Fruit fly (Drosophila melanogaster) whole organism, prepupa: ENCODE results near the gene CG4440.

ENCODE experiments used
- Blimp-1 ChIP-seq: fragments of 200-800 bp; sonication (Bioruptor generic); optimal IDR thresholded peaks from 3 replicates; lab custom pipeline; 2017; ENCODE audit warnings: missing biosample characterization, missing genetic modification characterization, mild to moderate bottlenecking, moderate library complexity, missing genetic modification reagents
- CG10631 ChIP-seq: fragments of 200-800 bp; sonication (Bioruptor generic); optimal IDR thresholded peaks from 2 replicates; lab custom pipeline; 2016; ENCODE audit warnings: missing biosample characterization, missing genetic modification characterization
- CG10669 ChIP-seq: fragments of 200-800 bp; sonication (Bioruptor generic); optimal IDR thresholded peaks from 3 replicates; lab custom pipeline; 2018; ENCODE audit warnings: missing biosample characterization, mild to moderate bottlenecking, missing genetic modification characterization, moderate library complexity
- CG11294 ChIP-seq: fragments of 200-800 bp; sonication (Bioruptor generic); IDR thresholded peaks from 2 replicates; pipeline ENCODE4 v1.3.6; 2022; ENCODE audit warnings: missing biosample characterization, missing genetic modification characterization
- CG11762 ChIP-seq: fragments of 200-800 bp; sonication (Bioruptor generic); optimal IDR thresholded peaks from 3 replicates; lab custom pipeline; 2016; ENCODE audit warnings: missing biosample characterization, missing genetic modification characterization; ENCODE audit not compliant: insufficient read depth
- CG11902 ChIP-seq: fragments of 200-800 bp; sonication (Bioruptor generic); optimal IDR thresholded peaks from 3 replicates; lab custom pipeline; 2016; ENCODE audit warnings: missing biosample characterization, missing genetic modification characterization
- CG1621 ChIP-seq: fragments of 200-800 bp; sonication (Bioruptor generic); optimal IDR thresholded peaks from 3 replicates; lab custom pipeline; 2018; ENCODE audit warnings: missing biosample characterization, mild to moderate bottlenecking, missing genetic modification characterization
- CG16779 ChIP-seq: fragments of 200-800 bp; sonication (Bioruptor generic); optimal IDR thresholded peaks from 3 replicates; lab custom pipeline; 2017; ENCODE audit warnings: missing biosample characterization, mild to moderate bottlenecking, missing genetic modification characterization
- CG3032 ChIP-seq: fragments of 200-800 bp; optimal IDR thresholded peaks from 2 replicates; lab custom pipeline; 2019; ENCODE audit warnings: missing biosample characterization, mild to moderate bottlenecking, missing genetic modification characterization, moderate library complexity
- CG34406 ChIP-seq: fragments of 200-800 bp; sonication (Bioruptor generic); optimal IDR thresholded peaks from 3 replicates; lab custom pipeline; 2016; ENCODE audit warnings: missing biosample characterization, missing genetic modification characterization
- CG3919 ChIP-seq: fragments of 200-800 bp; sonication (Bioruptor generic); optimal IDR thresholded peaks from 3 replicates; lab custom pipeline; 2016; ENCODE audit warnings: missing biosample characterization, missing genetic modification characterization
- CG4318 ChIP-seq: fragments of 200-800 bp; sonication (Bioruptor generic); optimal IDR thresholded peaks from 3 replicates; lab custom pipeline; 2017; ENCODE audit warnings: missing biosample characterization, mild to moderate bottlenecking, missing genetic modification characterization
- CG6163 ChIP-seq: fragments of 200-800 bp; sonication (Bioruptor generic); IDR thresholded peaks from 3 replicates; pipeline ENCODE4 v1.3.6; 2022; ENCODE audit warnings: missing biosample characterization, missing genetic modification characterization
- CG6808 ChIP-seq: fragments of 200-800 bp; sonication (Bioruptor generic); optimal IDR thresholded peaks from 3 replicates; lab custom pipeline; 2017; ENCODE audit warnings: missing biosample characterization, missing genetic modification characterization, mild to moderate bottlenecking, moderate library complexity, missing genetic modification reagents
- CG6854 ChIP-seq: fragments of 200-800 bp; sonication (Bioruptor generic); optimal IDR thresholded peaks from 2 replicates; lab custom pipeline; 2017; ENCODE audit warnings: missing biosample characterization, mild to moderate bottlenecking, missing genetic modification characterization
- CG7368 ChIP-seq: fragments of 200-800 bp; sonication (Bioruptor generic); optimal IDR thresholded peaks from 3 replicates; lab custom pipeline; 2016; ENCODE audit warnings: missing biosample characterization, missing genetic modification characterization
- CG8119 ChIP-seq: fragments of 200-800 bp; sonication (Bioruptor generic); IDR thresholded peaks from 3 replicates; pipeline ENCODE4 v1.3.6; 2022; ENCODE audit warnings: missing biosample characterization, missing genetic modification characterization
- CG8632 ChIP-seq: fragments of 200-800 bp; sonication (Bioruptor generic); optimal IDR thresholded peaks from 3 replicates; lab custom pipeline; 2016; ENCODE audit warnings: missing biosample characterization, missing genetic modification characterization
- Eip75B ChIP-seq: fragments of 200-800 bp; sonication (Bioruptor generic); optimal IDR thresholded peaks from 3 replicates; lab custom pipeline; 2016; ENCODE audit warnings: missing biosample characterization, missing genetic modification characterization
- Eip78C ChIP-seq: fragments of 200-800 bp; sonication (Bioruptor generic); peaks from one replicate; lab custom pipeline; 2016; ENCODE audit warnings: missing biosample characterization, missing genetic modification characterization
- Eip93F ChIP-seq: fragments of 200-800 bp; sonication (Bioruptor generic); optimal IDR thresholded peaks from 2 replicates; lab custom pipeline; 2016; ENCODE audit warnings: missing biosample characterization, mild to moderate bottlenecking, missing genetic modification characterization
- Ets21C ChIP-seq: fragments of 200-800 bp; sonication (Bioruptor generic); optimal IDR thresholded peaks from 3 replicates; lab custom pipeline; 2016; ENCODE audit warnings: missing biosample characterization, missing genetic modification characterization
- Ets96B ChIP-seq: fragments of 200-800 bp; optimal IDR thresholded peaks from 2 replicates; lab custom pipeline; 2019; ENCODE audit warnings: missing biosample characterization, mild to moderate bottlenecking, missing genetic modification characterization, moderate library complexity
- Hr39 ChIP-seq: fragments of 200-800 bp; sonication (Bioruptor generic); optimal IDR thresholded peaks from 2 replicates; lab custom pipeline; 2016; ENCODE audit warnings: missing biosample characterization, missing genetic modification characterization
- Hr4 ChIP-seq: fragments of 200-800 bp; sonication (Bioruptor generic); optimal IDR thresholded peaks from 3 replicates; lab custom pipeline; 2016; ENCODE audit warnings: missing biosample characterization, missing genetic modification characterization
- Met ChIP-seq: fragments of 200-800 bp; sonication (Bioruptor generic); optimal IDR thresholded peaks from 3 replicates; lab custom pipeline; 2016; ENCODE audit warnings: missing biosample characterization, missing genetic modification characterization
- OdsH ChIP-seq: fragments of 200-800 bp; sonication (Bioruptor generic); optimal IDR thresholded peaks from 3 replicates; lab custom pipeline; 2016; ENCODE audit warnings: missing biosample characterization, missing genetic modification characterization
- Smox ChIP-seq: fragments of 200-800 bp; sonication (Bioruptor generic); optimal IDR thresholded peaks from 3 replicates; lab custom pipeline; 2016; ENCODE audit warnings: missing biosample characterization, missing genetic modification characterization
- Sox14 ChIP-seq: fragments of 200-800 bp; sonication (Bioruptor generic); optimal IDR thresholded peaks from 3 replicates; lab custom pipeline; 2016; ENCODE audit warnings: missing biosample characterization, missing genetic modification characterization
- Sox15 ChIP-seq: fragments of 200-800 bp; sonication (Bioruptor generic); optimal IDR thresholded peaks from 3 replicates; lab custom pipeline; 2016; ENCODE audit warnings: missing biosample characterization, missing genetic modification characterization
- acj6 ChIP-seq: fragments of 200-800 bp; sonication (Bioruptor generic); optimal IDR thresholded peaks from 3 replicates; lab custom pipeline; 2016; ENCODE audit warnings: missing biosample characterization, missing genetic modification characterization
- dac ChIP-seq: fragments of 200-800 bp; sonication (Bioruptor generic); optimal IDR thresholded peaks from 2 replicates; lab custom pipeline; 2017; ENCODE audit warnings: missing biosample characterization, mild to moderate bottlenecking, missing genetic modification characterization
- dsx ChIP-seq: fragments of 200-800 bp; optimal IDR thresholded peaks from 3 replicates; lab custom pipeline; 2019; ENCODE audit warnings: missing biosample characterization, mild to moderate bottlenecking, missing genetic modification characterization, moderate library complexity; ENCODE audit not compliant: poor library complexity, severe bottlenecking
- eg ChIP-seq: fragments of 200-800 bp; sonication (Bioruptor generic); IDR thresholded peaks from 3 replicates; pipeline ENCODE4 v1.3.6; 2022; ENCODE audit warnings: missing biosample characterization, missing genetic modification characterization
- fd59A ChIP-seq: fragments of 200-800 bp; sonication (Bioruptor generic); optimal IDR thresholded peaks from 2 replicates; lab custom pipeline; 2017; ENCODE audit warnings: missing biosample characterization, mild to moderate bottlenecking, missing genetic modification characterization, missing genetic modification reagents
- fd85E ChIP-seq: fragments of 200-800 bp; sonication (Bioruptor generic); optimal IDR thresholded peaks from 3 replicates; lab custom pipeline; 2016; ENCODE audit warnings: missing biosample characterization, missing genetic modification characterization
- fkh ChIP-seq: fragments of 200-800 bp; sonication (Bioruptor generic); optimal IDR thresholded peaks from 3 replicates; lab custom pipeline; 2017; ENCODE audit warnings: missing biosample characterization, mild to moderate bottlenecking, missing genetic modification characterization, moderate library complexity
- lz ChIP-seq: fragments of 200-800 bp; sonication (Bioruptor generic); optimal IDR thresholded peaks from 3 replicates; lab custom pipeline; 2016; ENCODE audit warnings: missing biosample characterization, missing genetic modification characterization
- net ChIP-seq: fragments of 200-800 bp; sonication (Bioruptor generic); optimal IDR thresholded peaks from 3 replicates; lab custom pipeline; 2016; ENCODE audit warnings: missing biosample characterization, missing genetic modification characterization
- pdm3 ChIP-seq: fragments of 200-800 bp; sonication (Bioruptor generic); optimal IDR thresholded peaks from 3 replicates; lab custom pipeline; 2016; ENCODE audit warnings: missing biosample characterization, missing genetic modification characterization
- spab ChIP-seq: fragments of 200-800 bp; sonication (Bioruptor generic); optimal IDR thresholded peaks from 2 replicates; lab custom pipeline; 2017; ENCODE audit warnings: missing biosample characterization, mild to moderate bottlenecking, missing genetic modification characterization, missing genetic modification reagents
- ss ChIP-seq, 2 experiments: fragments of 200-800 bp; sonication (Bioruptor generic); optimal IDR thresholded peaks; 2 replicates in 1 of 2; 3 replicates in 1 of 2; lab custom pipeline; 2017 to 2018; ENCODE audit warnings: mild to moderate bottlenecking in 2 of 2, missing biosample characterization in 2 of 2, missing genetic modification characterization in 2 of 2, moderate library complexity in 1 of 2
- topi ChIP-seq: fragments of 200-800 bp; sonication (Bioruptor generic); optimal IDR thresholded peaks from 3 replicates; lab custom pipeline; 2016; ENCODE audit warnings: missing biosample characterization, missing genetic modification characterization
- vri ChIP-seq: fragments of 200-800 bp; sonication (Bioruptor generic); optimal IDR thresholded peaks from 3 replicates; lab custom pipeline; 2016; ENCODE audit warnings: missing biosample characterization, mild to moderate bottlenecking, missing genetic modification characterization

CG4440 gene

dm6 chr2L:16310648-16311047 is 19.1 kb upstream of the CG4440 start, which contains the start of the genes cni and fzy (continued):
- TF ChIP-seq pdm3 (GFP tag; lab: Kevin White, UChicago) (no peak), lz (peak; percentile 26), ss (GFP tag; optimal IDR thresholded peaks at IDR 0.05; lab: Kevin White, UChicago) (no peak), CG10631 (GFP tag; lab: Kevin White, UChicago) (no peak), spab (no peak), CG34406 (no peak), Sox15 (GFP tag; lab: Kevin White, UChicago) (no peak), CG6808 (GFP tag; lab: Kevin White, UChicago) (no peak), CG8632 (GFP tag; lab: Kevin White, UChicago) (no peak), CG6163 (GFP tag; lab: Robert Waterston, UW) (no peak), CG7368 (GFP tag; lab: Kevin White, UChicago) (no peak), CG11762 (no peak), Eip78C (GFP tag; lab: Kevin White, UChicago) (no peak), fkh (GFP tag; lab: Kevin White, UChicago) (no peak), Sox14 (peak; percentile 42)

dm6 chr2L:16315027-16315426 is 14.7 kb upstream of the CG4440 start:
- TF ChIP-seq CG3919 (GFP tag; lab: Kevin White, UChicago) = no peak
- TF ChIP-seq Hr4 = no peak
- peak; percentile 65 for TF ChIP-seq CG6808 (GFP tag; lab: Kevin White, UChicago)
- no peak for TF ChIP-seq fd85E (GFP tag; lab: Kevin White, UChicago)
- peak; percentile 62 for TF ChIP-seq fkh (GFP tag; lab: Kevin White, UChicago)
- no peak for TF ChIP-seq CG4318 (GFP tag; lab: Kevin White, UChicago)
- no peak for TF ChIP-seq CG11762
- no peak for TF ChIP-seq Hr39 (GFP tag; lab: Kevin White, UChicago)
- peak; percentile 38 for TF ChIP-seq Eip93F (GFP tag; lab: Kevin White, UChicago)
- no peak for TF ChIP-seq Eip75B
- peak; percentile 77 for TF ChIP-seq Sox14
- no peak for TF ChIP-seq CG6854 (GFP tag; lab: Kevin White, UChicago)
- no peak for TF ChIP-seq fd59A
- peak; percentile 28; the same call in 2 of the 3 replicates for TF ChIP-seq CG8119 (GFP tag; lab: Robert Waterston, UW)
- TF ChIP-seq CG11294 = no peak
- no peak for TF ChIP-seq lz
- TF ChIP-seq pdm3 (GFP tag; lab: Kevin White, UChicago) = no peak
- no peak for TF ChIP-seq CG10631 (GFP tag; lab: Kevin White, UChicago)
- TF ChIP-seq Ets21C = no peak
- no peak for TF ChIP-seq CG7368 (GFP tag; lab: Kevin White, UChicago)
- TF ChIP-seq CG1621 (tag; lab: Kevin White, UChicago) = no peak
- no peak for TF ChIP-seq spab
- no peak for TF ChIP-seq Sox15 (GFP tag; lab: Kevin White, UChicago)
- TF ChIP-seq CG11902 = no peak
- TF ChIP-seq CG3032 (tag; lab: Kevin White, UChicago) = peak; percentile 10
- TF ChIP-seq net (GFP tag; lab: Kevin White, UChicago) = no peak
- no peak for TF ChIP-seq CG16779 (tag; lab: Kevin White, UChicago)
- no peak for TF ChIP-seq Blimp-1 (GFP tag; lab: Kevin White, UChicago)
- no peak for TF ChIP-seq acj6 (GFP tag; lab: Kevin White, UChicago)
- TF ChIP-seq OdsH (GFP tag; lab: Kevin White, UChicago) = no peak
- no peak for TF ChIP-seq topi (GFP tag; lab: Kevin White, UChicago)
- TF ChIP-seq Ets96B = peak; percentile 31
- TF ChIP-seq CG10669 (GFP tag; lab: Kevin White, UChicago) = no peak
- no peak for TF ChIP-seq dac (GFP tag; lab: Kevin White, UChicago)
- peak in 1 of 2 experiments; percentile 78 for TF ChIP-seq ss (GFP tag; optimal IDR thresholded peaks at IDR 0.05; lab: Kevin White, UChicago)
- peak; percentile 94 for TF ChIP-seq vri
- TF ChIP-seq Smox (GFP tag; lab: Kevin White, UChicago) = no peak
- TF ChIP-seq Eip78C (GFP tag; lab: Kevin White, UChicago) = peak; percentile 60
- peak; percentile 62 for TF ChIP-seq CG6163 (GFP tag; lab: Robert Waterston, UW)
- no peak for TF ChIP-seq Met (GFP tag; lab: Kevin White, UChicago)
- no peak for TF ChIP-seq CG8632 (GFP tag; lab: Kevin White, UChicago)
- no peak; the same call in 2 of the 3 replicates for TF ChIP-seq eg (GFP tag; lab: Robert Waterston, UW)
- TF ChIP-seq dsx (GFP tag; lab: Kevin White, UChicago) = peak; percentile 53
